Worm (Caenorhabditis elegans) whole organism, L3 larva: ENCODE data around the gene cux-7.
"Not testable (repeated sequence)": the region's sequence is repeated elsewhere in the genome, so short reads cannot be mapped to it uniquely, and the experiment has no call there.

Experiments used
- ZK546.5 ChIP-seq: sonication (generic microtip); optimal IDR thresholded peaks from 2 replicates; lab custom pipeline; 2017; ENCODE audit warnings: missing biosample characterization, missing genetic modification characterization
- ceh-16 ChIP-seq: sonication (generic microtip); optimal IDR thresholded peaks from 2 replicates; lab custom pipeline; 2017; ENCODE audit warnings: missing biosample characterization, missing genetic modification characterization
- ceh-28 ChIP-seq: fragments of 150-350 bp; optimal IDR thresholded peaks from 2 replicates; lab custom pipeline; 2014; ENCODE audit warnings: missing biosample characterization, missing genetic modification reagents, missing genetic modification characterization
- ceh-82 ChIP-seq: fragments of 150-350 bp; optimal IDR thresholded peaks from 2 replicates; lab custom pipeline; 2014; ENCODE audit warnings: missing biosample characterization, missing genetic modification characterization
- daf-12 ChIP-seq: fragments of 150-350 bp; optimal IDR thresholded peaks from 2 replicates; lab custom pipeline; 2014; ENCODE audit warnings: missing biosample characterization, missing genetic modification reagents, missing genetic modification characterization
- egl-5 ChIP-seq: fragments of 150-350 bp; optimal IDR thresholded peaks from 2 replicates; lab custom pipeline; 2017; ENCODE audit warnings: missing biosample characterization, missing genetic modification reagents, missing genetic modification characterization, inconsistent platforms
- elt-2 ChIP-seq: sonication (generic microtip); optimal IDR thresholded peaks from 2 replicates; lab custom pipeline; 2016; ENCODE audit warnings: missing genetic modification reagents, mild to moderate bottlenecking, missing genetic modification characterization, missing compliant biosample characterization
- elt-3 ChIP-seq, 3 experiments: fragments of 150-350 bp in 1 of 3; sonication (generic microtip) in 2 of 3; optimal IDR thresholded peaks; 2 replicates in 2 of 3; 4 replicates in 1 of 3; lab custom pipeline; 2014 to 2017; ENCODE audit warnings: missing biosample characterization in 3 of 3, missing genetic modification characterization in 3 of 3
- jun-1 ChIP-seq: fragments of 150-350 bp; optimal IDR thresholded peaks from 2 replicates; lab custom pipeline; 2014; ENCODE audit warnings: missing biosample characterization, missing genetic modification reagents, missing genetic modification characterization
- lin-39 ChIP-seq: fragments of 150-350 bp; optimal IDR thresholded peaks from 2 replicates; lab custom pipeline; 2018; ENCODE audit warnings: missing biosample characterization, missing genetic modification reagents, missing genetic modification characterization
- mdl-1 ChIP-seq: fragments of 150-350 bp; optimal IDR thresholded peaks from 2 replicates; lab custom pipeline; 2014; ENCODE audit warnings: missing biosample characterization, missing genetic modification characterization
- nfya-1 ChIP-seq: sonication (generic microtip); optimal IDR thresholded peaks from 2 replicates; lab custom pipeline; 2017; ENCODE audit warnings: missing genetic modification characterization, mild to moderate bottlenecking, missing compliant biosample characterization, antibody characterized with exemption, moderate library complexity; ENCODE audit not compliant: insufficient read depth
- nhr-12 ChIP-seq: fragments of 150-350 bp; optimal IDR thresholded peaks from 2 replicates; lab custom pipeline; 2014; ENCODE audit warnings: missing biosample characterization, missing genetic modification characterization
- nhr-237 ChIP-seq: fragments of 150-350 bp; optimal IDR thresholded peaks from 2 replicates; lab custom pipeline; 2014; ENCODE audit warnings: missing biosample characterization, missing genetic modification characterization
- nhr-25 ChIP-seq: sonication (generic microtip); optimal IDR thresholded peaks from 2 replicates; lab custom pipeline; 2017; ENCODE audit warnings: missing biosample characterization, missing genetic modification characterization
- nhr-43 ChIP-seq: sonication (generic microtip); optimal IDR thresholded peaks from 2 replicates; lab custom pipeline; 2016; ENCODE audit warnings: mild to moderate bottlenecking, missing genetic modification characterization, missing compliant biosample characterization; ENCODE audit not compliant: poor library complexity, severe bottlenecking
- nhr-67 ChIP-seq: fragments of 150-350 bp; optimal IDR thresholded peaks from 2 replicates; lab custom pipeline; 2014; ENCODE audit warnings: missing biosample characterization, missing genetic modification characterization
- pha-4 ChIP-seq: fragments of 150-350 bp; optimal IDR thresholded peaks from 2 replicates; lab custom pipeline; 2014; ENCODE audit warnings: missing biosample characterization, missing genetic modification reagents, missing genetic modification characterization
- pqm-1 ChIP-seq: fragments of 150-350 bp; optimal IDR thresholded peaks from 2 replicates; lab custom pipeline; 2017; ENCODE audit warnings: missing biosample characterization, missing genetic modification characterization, inconsistent platforms
- sea-2 ChIP-seq: fragments of 150-350 bp; sonication (generic microtip); optimal IDR thresholded peaks from 4 replicates; lab custom pipeline; 2014; ENCODE audit warnings: missing biosample characterization, missing genetic modification reagents, missing genetic modification characterization
- snpc-4 ChIP-seq: fragments of 150-350 bp; optimal IDR thresholded peaks from 2 replicates; lab custom pipeline; 2014; ENCODE audit warnings: missing biosample characterization, missing genetic modification characterization
- unc-39 ChIP-seq: sonication (generic microtip); optimal IDR thresholded peaks from 4 replicates; lab custom pipeline; 2017; ENCODE audit warnings: missing biosample characterization, missing genetic modification characterization
- unc-62 ChIP-seq: fragments of 150-350 bp; sonication (generic microtip); optimal IDR thresholded peaks from 4 replicates; lab custom pipeline; 2014; ENCODE audit warnings: missing biosample characterization, missing genetic modification reagents, missing genetic modification characterization

Gene cux-7

ce11 chrIII:7488303-7488702 lies 32.3 kb downstream of the cux-7 start:
- TF ChIP-seq daf-12 (tag; lab: Kevin White, UChicago) (no peak), nhr-43 (peak; percentile 3), nhr-25 (peak; percentile 83), nfya-1 (peak; percentile 33), mdl-1 (tag; lab: Kevin White, UChicago) (peak; percentile 17), elt-3 (tag; optimal IDR thresholded peaks at IDR 0.05; lab: Kevin White, UChicago) (peak in 2 of 3 experiments; percentile 30 to 90)
- TF ChIP-seq, all 47 proteins: peak for 5

ce11 chrIII:7484765-7485164 lies 35.9 kb downstream of the cux-7 start:
- TF ChIP-seq ceh-28 (tag; lab: Kevin White, UChicago) (no peak), nhr-67 (tag; lab: Kevin White, UChicago) (no peak), mdl-1 (tag; lab: Kevin White, UChicago) (no peak), elt-3 (tag; optimal IDR thresholded peaks at IDR 0.05; lab: Kevin White, UChicago) (no peak), pha-4 (tag; lab: Kevin White, UChicago) (no peak), jun-1 (tag; lab: Kevin White, UChicago) (no peak), snpc-4 (tag; lab: Kevin White, UChicago) (no peak), ceh-16 (no peak), lin-39 (no peak), unc-62 (GFP tag; lab: Kevin White, UChicago) (no peak), sea-2 (GFP tag; lab: Kevin White, UChicago) (no peak), nhr-43 (no peak), unc-39 (tag; lab: Kevin White, UChicago) (no peak), ceh-82 (tag; lab: Kevin White, UChicago) (no peak), nfya-1 (no peak), ZK546.5 (no peak), nhr-237 (tag; lab: Kevin White, UChicago) (no peak), nhr-12 (tag; lab: Kevin White, UChicago) (no peak)
- TF ChIP-seq, all 47 proteins: peak for 0

- TF ChIP-seq unc-39 (tag; lab: Kevin White, UChicago) (no peak), snpc-4 (tag; lab: Kevin White, UChicago) (no peak), elt-2 (tag; lab: Kevin White, UChicago) (peak; percentile 95), pqm-1 (peak; percentile 90)
These were observed 41.7 kb downstream of the cux-7 start for ce11 chrIII:7478932-7479331.

- not testable (repeated sequence) for TF ChIP-seq nhr-25; jun-1 (tag; lab: Kevin White, UChicago); egl-5 (tag; lab: Kevin White, UChicago)
These were observed 51.7 kb downstream of the cux-7 start, which contains the start of gene H14A12.5 for ce11 chrIII:7468980-7469379. H14A12.5 (minus strand) TSS chrIII:7469080.
